Fruit fly (Drosophila melanogaster): ENCODE data around the gene Afti.

Gene Afti

dm6 chr3R:14332735-14333134, 6.2 kb upstream of the Afti start (continued):
- TF ChIP-seq sr (GFP tag; IDR thresholded peaks at IDR 0.05) (no peak), Xbp1 (GFP tag; optimal IDR thresholded peaks at IDR 0.05) (peak; percentile 44), ase (GFP tag; IDR thresholded peaks at IDR 0.05) (no peak), shn (GFP tag; optimal IDR thresholded peaks at IDR 0.05) (no peak), Sin3A (optimal IDR thresholded peaks at IDR 0.05) (no peak), Tbp (GFP tag; optimal IDR thresholded peaks at IDR 0.05) (no peak), dmrt11E (tag; optimal IDR thresholded peaks at IDR 0.05) (peak; percentile 14), CG10654 (GFP tag; optimal IDR thresholded peaks at IDR 0.05) (no peak), ttk (GFP tag; IDR thresholded peaks at IDR 0.05) (no peak), HLH3B (GFP tag; IDR thresholded peaks at IDR 0.05) (no peak), CG12744 (GFP tag; optimal IDR thresholded peaks at IDR 0.05) (no peak), Blimp-1 (GFP tag; optimal IDR thresholded peaks at IDR 0.05) (no peak), Rfx (GFP tag; IDR thresholded peaks at IDR 0.05) (no peak), wek (GFP tag; optimal IDR thresholded peaks at IDR 0.05) (no peak), D19B (GFP tag; optimal IDR thresholded peaks at IDR 0.05) (no peak), ab (GFP tag; optimal IDR thresholded peaks at IDR 0.05) (no peak), CG7786 (GFP tag; optimal IDR thresholded peaks at IDR 0.05) (no peak), Hr51 (GFP tag; optimal IDR thresholded peaks at IDR 0.05) (peak in 1 of 2 experiments; percentile 61), fd96Cb (tag; optimal IDR thresholded peaks at IDR 0.05) (peak; percentile 19), CG11723 (GFP tag; optimal IDR thresholded peaks at IDR 0.05) (no peak), CG3995 (GFP tag; optimal IDR thresholded peaks at IDR 0.05) (no peak), grau (tag; optimal IDR thresholded peaks at IDR 0.05) (peak; percentile 31), Rx (GFP tag; IDR thresholded peaks at IDR 0.05) (no peak), CG14014 (GFP tag; IDR thresholded peaks at IDR 0.05) (no peak), Doc3 (GFP tag; IDR thresholded peaks at IDR 0.05; ENCODE audit: partially characterized antibody) (no peak), CG10462 (GFP tag; optimal IDR thresholded peaks at IDR 0.05) (no peak), Elba2 (GFP tag; optimal IDR thresholded peaks at IDR 0.05) (no peak), sob (GFP tag; IDR thresholded peaks at IDR 0.05) (no peak), oc (tag; optimal IDR thresholded peaks at IDR 0.05) (no peak), gem (tag; optimal IDR thresholded peaks at IDR 0.05) (peak; percentile 65), CG13624 (GFP tag; optimal IDR thresholded peaks at IDR 0.05) (no peak), Deaf1 (tag; optimal IDR thresholded peaks at IDR 0.05) (no peak), CG30020 (tag; optimal IDR thresholded peaks at IDR 0.05) (no peak), slou (GFP tag; optimal IDR thresholded peaks at IDR 0.05) (no peak), cwo (GFP tag; optimal IDR thresholded peaks at IDR 0.05) (peak; percentile 10), CG1233 (GFP tag; optimal IDR thresholded peaks at IDR 0.05) (no peak), Abd-B (GFP tag; optimal IDR thresholded peaks at IDR 0.05) (peak; percentile 3), CG31224 (GFP tag; IDR thresholded peaks at IDR 0.05) (no peak), CG32772 (GFP tag; IDR thresholded peaks at IDR 0.05) (peak; percentile 43; the same call in 1 of the 2 replicates), klu (GFP tag; IDR thresholded peaks at IDR 0.05) (no peak), Xrp1 (GFP tag; IDR thresholded peaks at IDR 0.05) (peak; percentile 44; the same call in 1 of the 2 replicates), ash1 (GFP tag; optimal IDR thresholded peaks at IDR 0.05) (no peak), ftz-f1 (GFP tag; optimal IDR thresholded peaks at IDR 0.05) (no peak), mld (GFP tag; IDR thresholded peaks at IDR 0.05; ENCODE audit: partially characterized antibody) (no peak), usp (GFP tag; optimal IDR thresholded peaks at IDR 0.05) (no peak), vvl (GFP tag; IDR thresholded peaks at IDR 0.05) (no peak), wdn (GFP tag; IDR thresholded peaks at IDR 0.05) (no peak), fd102C (GFP tag; optimal IDR thresholded peaks at IDR 0.05) (no peak), CG11560 (tag; IDR thresholded peaks at IDR 0.05) (no peak), Camta (GFP tag; optimal IDR thresholded peaks at IDR 0.05) (no peak), CG2116 (GFP tag; optimal IDR thresholded peaks at IDR 0.05) (no peak), corto (GFP tag; optimal IDR thresholded peaks at IDR 0.05) (no peak), CG18599 (GFP tag; optimal IDR thresholded peaks at IDR 0.05) (peak; percentile 43)

Measured in whole organism, embryonic.